Worm (Caenorhabditis elegans): ENCODE measurements around the gene C31B8.9.

The C31B8.9 gene

ce11 chrV:2891927-2892326 is 20.9 kb downstream of the C31B8.9 start, which contains the start of gene F37B4.15:
TSS of gene F37B4.15 (plus strand) at chrV:2892227.
- TF ChIP-seq nhr-77 (tag; optimal IDR thresholded peaks at IDR 0.05) (no peak), unc-62 (GFP tag; optimal IDR thresholded peaks at IDR 0.05) (no peak), sem-4 (tag; optimal IDR thresholded peaks at IDR 0.05) (no peak), ama-1 (optimal IDR thresholded peaks at IDR 0.05) (no peak), nhr-25 (tag; optimal IDR thresholded peaks at IDR 0.05) (no peak), mdl-1 (tag; optimal IDR thresholded peaks at IDR 0.05) (no peak), ztf-11 (tag; optimal IDR thresholded peaks at IDR 0.05) (no peak), gmeb-1 (tag; optimal IDR thresholded peaks at IDR 0.05) (no peak), nhr-11 (tag; optimal IDR thresholded peaks at IDR 0.05) (no peak), aly-2 (tag; optimal IDR thresholded peaks at IDR 0.05) (no peak), nhr-23 (tag; optimal IDR thresholded peaks at IDR 0.05) (no peak), nhr-21 (tag; optimal IDR thresholded peaks at IDR 0.05) (no peak), skn-1 (tag; optimal IDR thresholded peaks at IDR 0.05) (no peak), dmd-4 (tag; optimal IDR thresholded peaks at IDR 0.05) (no peak), ztf-4 (tag; optimal IDR thresholded peaks at IDR 0.05) (no peak), egl-27 (tag; optimal IDR thresholded peaks at IDR 0.05) (no peak), nhr-237 (tag; optimal IDR thresholded peaks at IDR 0.05) (no peak), unc-39 (tag; optimal IDR thresholded peaks at IDR 0.05) (no peak)

DNA sequence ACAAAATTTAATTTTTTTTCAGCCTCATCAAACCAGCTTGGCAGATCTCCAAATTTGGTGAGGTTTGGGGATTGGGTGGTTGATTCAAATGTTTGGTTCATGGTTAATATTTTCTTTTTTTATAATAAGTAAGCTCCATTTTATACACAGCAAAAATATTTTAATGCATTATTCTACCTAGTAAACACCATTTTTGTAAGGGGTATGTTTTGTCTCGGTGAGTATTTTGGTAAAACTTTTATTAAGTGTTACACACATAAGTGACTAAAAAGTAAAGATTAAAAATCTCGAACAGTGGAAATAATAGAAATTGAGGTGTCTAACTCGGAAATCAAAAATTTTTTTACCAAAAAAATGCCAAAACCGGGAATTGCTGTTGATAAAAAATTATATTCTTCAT is 24.1 kb downstream of the C31B8.9 start, which contains the start of gene srw-4:
srw-4 (minus strand) TSS at position 101 of the 400 bp plus-strand sequence.
- TF ChIP-seq elt-1 (tag; optimal IDR thresholded peaks at IDR 0.05) = no peak
- TF ChIP-seq nhr-25 (tag; optimal IDR thresholded peaks at IDR 0.05) = no peak
- TF ChIP-seq mdl-1 (tag; optimal IDR thresholded peaks at IDR 0.05) = no peak

ce11 chrV:2888265-2888664 is 24.5 kb downstream of the C31B8.9 start:
- no peak for TF ChIP-seq egl-27 (tag; optimal IDR thresholded peaks at IDR 0.05)
- no peak for TF ChIP-seq snpc-4 (tag; optimal IDR thresholded peaks at IDR 0.05)
- no peak for TF ChIP-seq ceh-82 (tag; optimal IDR thresholded peaks at IDR 0.05)
- TF ChIP-seq nhr-12 (tag; optimal IDR thresholded peaks at IDR 0.05) = no peak
- no peak for TF ChIP-seq Y55F3AM.14 (GFP tag; optimal IDR thresholded peaks at IDR 0.05)
- no peak for TF ChIP-seq unc-39 (tag; optimal IDR thresholded peaks at IDR 0.05)
- no peak for TF ChIP-seq lsy-2 (tag; optimal IDR thresholded peaks at IDR 0.05)
- no peak for TF ChIP-seq ama-1 (optimal IDR thresholded peaks at IDR 0.05)
- TF ChIP-seq lin-13 (GFP tag; optimal IDR thresholded peaks at IDR 0.05) = no peak
- TF ChIP-seq nhr-129 (tag; optimal IDR thresholded peaks at IDR 0.05) = no peak
- TF ChIP-seq blmp-1 (tag; optimal IDR thresholded peaks at IDR 0.05; ENCODE audit: insufficient read depth) = no peak

ce11 chrV:2884411-2884810 is 28.4 kb downstream of the C31B8.9 start, which contains the start of gene sre-24:
TSS of gene sre-24 (plus strand) at chrV:2884711.
- TF ChIP-seq alr-1 (tag; optimal IDR thresholded peaks at IDR 0.05) (no peak), lin-39 (tag; optimal IDR thresholded peaks at IDR 0.05) (no peak), C34F6.9 (tag; optimal IDR thresholded peaks at IDR 0.05) (no peak), sma-9 (GFP tag; optimal IDR thresholded peaks at IDR 0.05) (no peak), sma-9 (tag; optimal IDR thresholded peaks at IDR 0.05) (no peak), nhr-23 (tag; optimal IDR thresholded peaks at IDR 0.05) (no peak), lin-13 (GFP tag; optimal IDR thresholded peaks at IDR 0.05) (no peak), ztf-1 (GFP tag; conservative IDR thresholded peaks at IDR 0.05) (no peak), sma-3 (GFP tag; optimal IDR thresholded peaks at IDR 0.05) (no peak), blmp-1 (tag; optimal IDR thresholded peaks at IDR 0.05; ENCODE audit: insufficient read depth) (no peak), egl-27 (tag; optimal IDR thresholded peaks at IDR 0.05) (no peak), nhr-237 (tag; optimal IDR thresholded peaks at IDR 0.05) (no peak), nhr-129 (tag; optimal IDR thresholded peaks at IDR 0.05) (no peak), nhr-10 (tag; optimal IDR thresholded peaks at IDR 0.05) (no peak), ceh-82 (tag; optimal IDR thresholded peaks at IDR 0.05) (no peak), aly-2 (tag; optimal IDR thresholded peaks at IDR 0.05) (no peak), ama-1 (optimal IDR thresholded peaks at IDR 0.05) (no peak)

- TF ChIP-seq nhr-21 (tag; optimal IDR thresholded peaks at IDR 0.05) = no peak
- TF ChIP-seq sem-4 (tag; optimal IDR thresholded peaks at IDR 0.05) = no peak
- no peak for TF ChIP-seq aly-2 (tag; optimal IDR thresholded peaks at IDR 0.05)
- TF ChIP-seq ZK546.5 (tag; optimal IDR thresholded peaks at IDR 0.05) = no peak
- no peak for TF ChIP-seq Y55F3AM.14 (GFP tag; optimal IDR thresholded peaks at IDR 0.05)
- no peak for TF ChIP-seq nhr-25 (tag; optimal IDR thresholded peaks at IDR 0.05)
- no peak for TF ChIP-seq lsy-2 (tag; optimal IDR thresholded peaks at IDR 0.05)
- no peak for TF ChIP-seq unc-62 (GFP tag; optimal IDR thresholded peaks at IDR 0.05)
These were observed 29.7 kb downstream of the C31B8.9 start for ce11 chrV:2883097-2883496.
